Fruit fly (Drosophila melanogaster) whole organism, wandering third instar larva: ENCODE measurements around the gene Rpn11.

Source experiments
- br ChIP-seq: fragments of 200-800 bp; sonication (Bioruptor generic); optimal IDR thresholded peaks from 2 replicates; lab custom pipeline; 2016; ENCODE audit warnings: missing biosample characterization, missing genetic modification characterization
- foxo ChIP-seq, 2 experiments: fragments of 200-800 bp; sonication (Bioruptor generic); optimal IDR thresholded peaks; 2 replicates in 1 of 2; 3 replicates in 1 of 2; lab custom pipeline; 2016 to 2017; ENCODE audit warnings: missing biosample characterization in 2 of 2, missing genetic modification characterization in 2 of 2
- pan ChIP-seq: fragments of >200 bp; optimal IDR thresholded peaks from 2 replicates; lab custom pipeline; 2017
- psq ChIP-seq: fragments of 200-800 bp; sonication (Bioruptor generic); optimal IDR thresholded peaks from 3 replicates; lab custom pipeline; 2017; ENCODE audit warnings: missing biosample characterization, mild to moderate bottlenecking, missing genetic modification characterization, moderate library complexity
- sv ChIP-seq: fragments of 200-800 bp; sonication (Bioruptor generic); optimal IDR thresholded peaks from 3 replicates; lab custom pipeline; 2016; ENCODE audit warnings: missing biosample characterization, missing genetic modification characterization

- TF ChIP-seq psq (GFP tag; lab: Kevin White, UChicago) (no peak), br (GFP tag; lab: Kevin White, UChicago) (no peak), foxo (GFP tag; optimal IDR thresholded peaks at IDR 0.05; lab: Kevin White, UChicago) (no peak), pan (lab: Kevin White, UChicago) (no peak), sv (GFP tag; lab: Kevin White, UChicago) (no peak)
Observed at dm6 chr2L:5050825-5051224, 8.8 kb downstream of the Rpn11 start, which contains the start of gene CG9121.
